Worm (Caenorhabditis elegans): ENCODE data around the gene sqt-3.

- TF ChIP-seq ets-4 (GFP tag; optimal IDR thresholded peaks at IDR 0.05), result no peak
- no peak for TF ChIP-seq aptf-2 (GFP tag; conservative IDR thresholded peaks at IDR 0.05)
- TF ChIP-seq F49E8.2 (tag; optimal IDR thresholded peaks at IDR 0.05; ENCODE audit: insufficient read depth), result no peak
- no peak for TF ChIP-seq lsl-1 (GFP tag; optimal IDR thresholded peaks at IDR 0.05)
- TF ChIP-seq attf-6 (GFP tag; IDR thresholded peaks at IDR 0.05), result no peak
- no peak for TF ChIP-seq sea-2 (GFP tag; IDR thresholded peaks at IDR 0.05)
- no peak for TF ChIP-seq ZK185.1 (tag; optimal IDR thresholded peaks at IDR 0.05; ENCODE audit: poor library complexity, severe bottlenecking)
Measured at ce11 chrV:12329173-12329572, 23.4 kb upstream of the sqt-3 start.
